Fruit fly (Drosophila melanogaster) Kc167 (cell line): Measurements from ENCODE around the gene CG16789.

Experiments
- Myc ChIP-seq: fragments of >200 bp; optimal IDR thresholded peaks from 2 replicates; lab custom pipeline; 2017; ENCODE audit warnings: missing external identifiers
- Sin3A ChIP-seq: fragments of >200 bp; optimal IDR thresholded peaks from 2 replicates; lab custom pipeline; 2018; ENCODE audit warnings: missing external identifiers
- h ChIP-seq: fragments of >200 bp; optimal IDR thresholded peaks from 3 replicates; lab custom pipeline; 2018; ENCODE audit warnings: missing external identifiers
- insv ChIP-seq: fragments of >200 bp; optimal IDR thresholded peaks from 3 replicates; lab custom pipeline; 2018; ENCODE audit warnings: missing external identifiers
- psq ChIP-seq: fragments of >200 bp; optimal IDR thresholded peaks from 2 replicates; lab custom pipeline; 2017; ENCODE audit warnings: missing external identifiers
- ttk ChIP-seq: sonication (Bioruptor generic); optimal IDR thresholded peaks from 2 replicates; lab custom pipeline; 2017; ENCODE audit warnings: missing external identifiers

DNA sequence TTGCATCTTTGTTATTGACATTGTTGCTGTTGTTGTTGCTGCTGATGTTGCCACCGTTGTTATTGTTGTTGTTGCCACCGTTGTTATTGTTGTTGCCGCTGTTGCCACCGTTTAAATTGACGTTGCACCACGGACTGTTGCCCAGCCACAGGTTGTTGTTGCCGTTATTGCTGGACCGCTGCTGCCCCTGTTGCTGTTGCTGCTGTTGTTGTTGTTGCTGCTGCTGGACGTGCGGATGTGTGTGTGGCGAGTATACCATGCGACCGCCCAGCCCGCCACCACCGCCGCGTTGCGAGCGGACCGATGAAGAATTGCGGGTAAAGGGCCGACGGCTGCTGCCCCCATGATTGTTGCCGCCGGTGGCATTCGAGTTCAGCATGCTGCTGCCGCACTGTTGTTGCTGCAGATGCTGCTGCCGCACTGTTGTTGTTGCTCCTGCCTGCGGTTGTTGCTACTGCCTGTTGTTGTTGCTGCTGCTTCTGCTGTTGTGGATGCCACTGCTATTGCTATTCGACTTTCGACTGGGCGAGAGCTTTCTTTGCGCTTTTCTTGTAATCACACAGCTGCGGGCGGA, 19.1 kb upstream of the CG16789 start:
- TF ChIP-seq Sin3A (lab: Kevin White, UChicago), result no peak
- no peak for TF ChIP-seq ttk
- no peak for TF ChIP-seq h (lab: Kevin White, UChicago)
- TF ChIP-seq insv (lab: Kevin White, UChicago), result no peak
- TF ChIP-seq psq (lab: Kevin White, UChicago), result no peak
- no peak for TF ChIP-seq Myc (lab: Kevin White, UChicago)
